Fruit fly (Drosophila melanogaster) whole organism, embryonic: Measurements from ENCODE around the gene CG7564.
A peak's percentile ranks its signal among the peaks of the same experiment; 100 is the strongest.

Experiments
- CG10267 ChIP-seq: fragments of 200-800 bp; sonication (Bioruptor generic); optimal IDR thresholded peaks from 2 replicates; lab custom pipeline; 2018; ENCODE audit warnings: missing biosample characterization, mild to moderate bottlenecking, missing genetic modification characterization, moderate library complexity
- CG11398 ChIP-seq: fragments of 200-800 bp; sonication (Bioruptor generic); optimal IDR thresholded peaks from 2 replicates; lab custom pipeline; 2016; ENCODE audit warnings: missing biosample characterization, missing genetic modification characterization
- CG12236 ChIP-seq: fragments of 200-800 bp; sonication (Bioruptor generic); optimal IDR thresholded peaks from 2 replicates; lab custom pipeline; 2016; ENCODE audit warnings: missing biosample characterization, missing genetic modification characterization
- CG12659 ChIP-seq: fragments of 200-800 bp; sonication (Bioruptor generic); optimal IDR thresholded peaks from 3 replicates; lab custom pipeline; 2017; ENCODE audit warnings: mild to moderate bottlenecking, missing biosample characterization, missing genetic modification reagents, missing genetic modification characterization
- CG12942 ChIP-seq: fragments of 200-800 bp; sonication (Bioruptor generic); optimal IDR thresholded peaks from 3 replicates; lab custom pipeline; 2016; ENCODE audit warnings: missing biosample characterization, missing genetic modification characterization
- CG13287 ChIP-seq: fragments of 200-800 bp; sonication (Bioruptor generic); IDR thresholded peaks from 2 replicates; pipeline ENCODE4 v1.3.6; 2022; ENCODE audit warnings: missing biosample characterization, missing genetic modification characterization; ENCODE audit not compliant: partially characterized antibody
- CG13775 ChIP-seq: fragments of 200-800 bp; sonication (Bioruptor generic); optimal IDR thresholded peaks from 3 replicates; lab custom pipeline; 2017; ENCODE audit warnings: missing biosample characterization, mild to moderate bottlenecking, missing genetic modification characterization
- CG14965 ChIP-seq: fragments of 200-800 bp; sonication (Bioruptor generic); optimal IDR thresholded peaks from 2 replicates; lab custom pipeline; 2016; ENCODE audit warnings: missing biosample characterization, missing genetic modification characterization, borderline replicate concordance
- CG17186 ChIP-seq: fragments of 200-800 bp; sonication (Bioruptor generic); optimal IDR thresholded peaks from 3 replicates; lab custom pipeline; 2017; ENCODE audit warnings: missing biosample characterization, missing genetic modification reagents, missing genetic modification characterization
- CG2199 ChIP-seq: fragments of 200-800 bp; sonication (Bioruptor generic); IDR thresholded peaks from 3 replicates; pipeline ENCODE4 v1.3.6; 2022; ENCODE audit warnings: missing biosample characterization, missing genetic modification characterization
- CG2678 ChIP-seq: fragments of 200-800 bp; sonication (Bioruptor generic); optimal IDR thresholded peaks from 3 replicates; lab custom pipeline; 2019; ENCODE audit warnings: missing biosample characterization, mild to moderate bottlenecking, missing genetic modification characterization, moderate library complexity
- CG2889 ChIP-seq: fragments of 200-800 bp; sonication (Bioruptor generic); IDR thresholded peaks from 3 replicates; pipeline ENCODE4 v1.3.6; 2022; ENCODE audit warnings: missing biosample characterization, missing genetic modification characterization
- CG32772 ChIP-seq: fragments of 200-800 bp; sonication (Bioruptor generic); IDR thresholded peaks from 2 replicates; pipeline ENCODE4 v1.3.6; 2022; ENCODE audit warnings: missing biosample characterization, missing genetic modification characterization
- CG33213 ChIP-seq: fragments of 200-800 bp; sonication (Bioruptor generic); optimal IDR thresholded peaks from 3 replicates; lab custom pipeline; 2016; ENCODE audit warnings: missing biosample characterization, missing genetic modification characterization
- CG4424 ChIP-seq: fragments of 200-800 bp; sonication (Bioruptor generic); optimal IDR thresholded peaks from 3 replicates; lab custom pipeline; 2016; ENCODE audit warnings: missing biosample characterization, missing genetic modification characterization
- CG6683 ChIP-seq: fragments of 200-800 bp; sonication (Bioruptor generic); optimal IDR thresholded peaks from 2 replicates; lab custom pipeline; 2017; ENCODE audit warnings: missing biosample characterization, mild to moderate bottlenecking, missing genetic modification characterization, missing genetic modification reagents
- CG6791 ChIP-seq: fragments of 200-800 bp; sonication (Bioruptor generic); IDR thresholded peaks from 3 replicates; pipeline ENCODE4 v1.3.6; 2022; ENCODE audit warnings: missing biosample characterization, missing genetic modification characterization; ENCODE audit not compliant: partially characterized antibody
- CG8478 ChIP-seq: fragments of >200 bp; optimal IDR thresholded peaks from 2 replicates; lab custom pipeline; 2018
- CrebB ChIP-seq: fragments of 200-800 bp; sonication (Bioruptor generic); optimal IDR thresholded peaks from 3 replicates; lab custom pipeline; 2018; ENCODE audit warnings: missing biosample characterization, mild to moderate bottlenecking, missing genetic modification characterization
- Dref ChIP-seq: fragments of 200-800 bp; sonication (Bioruptor generic); IDR thresholded peaks from 2 replicates; pipeline ENCODE4 v1.3.6; 2022; ENCODE audit warnings: missing biosample characterization, missing genetic modification characterization
- ERR ChIP-seq: fragments of 200-800 bp; sonication (Bioruptor generic); optimal IDR thresholded peaks from 2 replicates; lab custom pipeline; 2016; ENCODE audit warnings: missing biosample characterization, missing genetic modification characterization
- Hey ChIP-seq: fragments of 200-800 bp; sonication (Bioruptor generic); optimal IDR thresholded peaks from 3 replicates; lab custom pipeline; 2018; ENCODE audit warnings: missing biosample characterization, mild to moderate bottlenecking, missing genetic modification characterization
- Jarid2 ChIP-seq: fragments of 200-800 bp; sonication (Bioruptor generic); optimal IDR thresholded peaks from 3 replicates; lab custom pipeline; 2017; ENCODE audit warnings: mild to moderate bottlenecking, missing biosample characterization, missing genetic modification reagents, missing genetic modification characterization
- Mad ChIP-seq: fragments of 200-800 bp; sonication (Bioruptor generic); optimal IDR thresholded peaks from 2 replicates; lab custom pipeline; 2016; ENCODE audit warnings: missing biosample characterization, missing genetic modification characterization
- Mes4 ChIP-seq: fragments of 200-800 bp; sonication (Bioruptor generic); optimal IDR thresholded peaks from 2 replicates; lab custom pipeline; 2016; ENCODE audit warnings: missing biosample characterization, missing genetic modification characterization
- Nf-YB ChIP-seq: fragments of 200-800 bp; sonication (Bioruptor generic); optimal IDR thresholded peaks from 3 replicates; lab custom pipeline; 2019; ENCODE audit warnings: missing biosample characterization, mild to moderate bottlenecking, missing genetic modification characterization, moderate library complexity
- Poxn ChIP-seq: fragments of 200-800 bp; sonication (Bioruptor generic); IDR thresholded peaks from 2 replicates; pipeline ENCODE4 v1.3.6; 2022; ENCODE audit warnings: missing biosample characterization, missing genetic modification characterization
- Xrp1 ChIP-seq: fragments of 200-800 bp; sonication (Bioruptor generic); IDR thresholded peaks from 2 replicates; pipeline ENCODE4 v1.3.6; 2022; ENCODE audit warnings: missing biosample characterization, missing genetic modification characterization
- az2 ChIP-seq: fragments of 200-800 bp; sonication (Bioruptor generic); optimal IDR thresholded peaks from 3 replicates; lab custom pipeline; 2016; ENCODE audit warnings: missing biosample characterization, missing genetic modification characterization
- cas ChIP-seq: fragments of 200-800 bp; sonication (Bioruptor generic); IDR thresholded peaks from 2 replicates; pipeline ENCODE4 v1.3.6; 2022; ENCODE audit warnings: missing biosample characterization, missing genetic modification characterization
- cato ChIP-seq: fragments of 200-800 bp; sonication (Bioruptor generic); optimal IDR thresholded peaks from 2 replicates; lab custom pipeline; 2016; ENCODE audit warnings: missing biosample characterization, missing genetic modification characterization, borderline replicate concordance
- cg ChIP-seq: fragments of 200-800 bp; sonication (Bioruptor generic); optimal IDR thresholded peaks from 3 replicates; lab custom pipeline; 2019; ENCODE audit warnings: missing biosample characterization, mild to moderate bottlenecking, missing genetic modification characterization, moderate library complexity
- chm ChIP-seq: fragments of 200-800 bp; sonication (Bioruptor generic); IDR thresholded peaks from 2 replicates; pipeline ENCODE4 v1.3.6; 2022; ENCODE audit warnings: missing biosample characterization, missing genetic modification characterization
- cwo ChIP-seq: fragments of 200-800 bp; sonication (Bioruptor generic); optimal IDR thresholded peaks from 3 replicates; lab custom pipeline; 2017; ENCODE audit warnings: missing biosample characterization, missing genetic modification characterization, mild to moderate bottlenecking, moderate library complexity, missing genetic modification reagents
- da ChIP-seq: fragments of 200-800 bp; sonication (Bioruptor generic); optimal IDR thresholded peaks from 2 replicates; lab custom pipeline; 2016; ENCODE audit warnings: missing biosample characterization, missing genetic modification characterization
- gce ChIP-seq: fragments of 200-800 bp; sonication (Bioruptor generic); IDR thresholded peaks from 3 replicates; pipeline ENCODE4 v1.3.6; 2022; ENCODE audit warnings: missing biosample characterization, missing genetic modification characterization
- gcm ChIP-seq: fragments of 200-800 bp; sonication (Bioruptor generic); optimal IDR thresholded peaks from 2 replicates; lab custom pipeline; 2019; ENCODE audit warnings: missing biosample characterization, mild to moderate bottlenecking, missing genetic modification characterization, moderate library complexity
- gcm2 ChIP-seq: fragments of 200-800 bp; sonication (Bioruptor generic); optimal IDR thresholded peaks from 2 replicates; lab custom pipeline; 2016; ENCODE audit warnings: missing biosample characterization, missing genetic modification characterization
- gfzf ChIP-seq: fragments of 200-800 bp; sonication (Bioruptor generic); optimal IDR thresholded peaks from 2 replicates; lab custom pipeline; 2016; ENCODE audit warnings: missing biosample characterization, mild to moderate bottlenecking, missing genetic modification characterization, moderate library complexity
- gro ChIP-seq: fragments of 200-800 bp; sonication (Bioruptor generic); optimal IDR thresholded peaks from 2 replicates; lab custom pipeline; 2016; ENCODE audit warnings: missing biosample characterization, missing genetic modification characterization
- gsb-n ChIP-seq: fragments of 200-800 bp; sonication (Bioruptor generic); optimal IDR thresholded peaks from 3 replicates; lab custom pipeline; 2018; ENCODE audit warnings: missing biosample characterization, mild to moderate bottlenecking, missing genetic modification characterization
- lilli ChIP-seq: fragments of 200-800 bp; sonication (Bioruptor generic); optimal IDR thresholded peaks from 3 replicates; lab custom pipeline; 2016; ENCODE audit warnings: missing biosample characterization, missing genetic modification characterization
- pho ChIP-seq: fragments of 200-800 bp; sonication (Bioruptor generic); optimal IDR thresholded peaks from 2 replicates; lab custom pipeline; 2016; ENCODE audit warnings: missing biosample characterization, missing genetic modification characterization
- stc ChIP-seq: fragments of 200-800 bp; sonication (Bioruptor generic); IDR thresholded peaks from 2 replicates; pipeline ENCODE4 v1.3.6; 2022; ENCODE audit warnings: missing biosample characterization, missing genetic modification characterization
- tap ChIP-seq: fragments of 200-800 bp; optimal IDR thresholded peaks from 3 replicates; lab custom pipeline; 2019; ENCODE audit warnings: missing biosample characterization, mild to moderate bottlenecking, missing genetic modification characterization, moderate library complexity
- tll ChIP-seq, 2 experiments: fragments of 200-800 bp in 1 of 2; fragments of >200 bp in 1 of 2; sonication (Bioruptor generic) in 1 of 2; optimal IDR thresholded peaks; 2 replicates each; lab custom pipeline; 2017 to 2019; ENCODE audit warnings: missing biosample characterization in 2 of 2, missing genetic modification characterization in 2 of 2, mild to moderate bottlenecking in 1 of 2, moderate library complexity in 1 of 2
- trh ChIP-seq: fragments of 200-800 bp; sonication (Bioruptor generic); optimal IDR thresholded peaks from 2 replicates; lab custom pipeline; 2016; ENCODE audit warnings: missing biosample characterization, missing genetic modification characterization
- wek ChIP-seq: fragments of 200-800 bp; sonication (Bioruptor generic); optimal IDR thresholded peaks from 3 replicates; lab custom pipeline; 2018; ENCODE audit warnings: missing biosample characterization, mild to moderate bottlenecking, missing genetic modification characterization, moderate library complexity
- wor ChIP-seq: fragments of 200-800 bp; sonication (Bioruptor generic); IDR thresholded peaks from 2 replicates; pipeline ENCODE4 v1.3.6; 2022; ENCODE audit warnings: missing biosample characterization, missing genetic modification characterization
- zen2 ChIP-seq: fragments of 200-800 bp; sonication (Bioruptor generic); IDR thresholded peaks from 3 replicates; pipeline ENCODE4 v1.3.6; 2022; ENCODE audit warnings: missing biosample characterization, missing genetic modification characterization; ENCODE audit not compliant: partially characterized antibody

The CG7564 gene

dm6 chr3L:17513893-17514616, at the start of gene CG7564, which contains the start of gene U4-U6-60K (continued):
- peak; percentile 55 for TF ChIP-seq CG4424 (GFP tag; lab: Kevin White, UChicago)
- no peak for TF ChIP-seq tap (tag; lab: Kevin White, UChicago)
- TF ChIP-seq CG2678 (tag; lab: Kevin White, UChicago) = peak; percentile 63
- TF ChIP-seq gro (GFP tag; lab: Kevin White, UChicago) = no peak
- TF ChIP-seq Xrp1 (GFP tag; lab: Robert Waterston, UW) = peak; percentile 38
- peak; percentile 43 for TF ChIP-seq az2 (GFP tag; lab: Kevin White, UChicago)
- no peak for TF ChIP-seq cwo
- TF ChIP-seq wek (GFP tag; lab: Kevin White, UChicago) = no peak
- TF ChIP-seq gfzf (GFP tag; lab: Kevin White, UChicago) = peak; percentile 4
- TF ChIP-seq Hey (tag; lab: Kevin White, UChicago) = no peak
- TF ChIP-seq gcm (GFP tag; lab: Kevin White, UChicago) = no peak
- peak; percentile 17 for TF ChIP-seq Jarid2 (GFP tag; lab: Kevin White, UChicago)
- peak; percentile 27 for TF ChIP-seq CG33213 (GFP tag; lab: Kevin White, UChicago)
- TF ChIP-seq CG12659 = peak; percentile 82
- no peak for TF ChIP-seq CG14965 (GFP tag; lab: Kevin White, UChicago)
- no peak for TF ChIP-seq gcm2 (GFP tag; lab: Kevin White, UChicago)
- no peak for TF ChIP-seq Mes4 (GFP tag; lab: Kevin White, UChicago)
- peak; percentile 38; the same call in 1 of the 2 replicates for TF ChIP-seq Dref (GFP tag; lab: Robert Waterston, UW)
- no peak for TF ChIP-seq da
- TF ChIP-seq cg (GFP tag; lab: Kevin White, UChicago) = no peak
- peak; percentile 61 for TF ChIP-seq CG12942 (GFP tag; lab: Kevin White, UChicago)
- TF ChIP-seq stc (GFP tag; lab: Robert Waterston, UW) = no peak
- TF ChIP-seq Mad (GFP tag; lab: Kevin White, UChicago) = peak; percentile 52
- TF ChIP-seq CG2889 (GFP tag; lab: Robert Waterston, UW) = no peak
- TF ChIP-seq CG13775 (GFP tag; lab: Kevin White, UChicago) = peak; percentile 82
- TF ChIP-seq CG32772 (GFP tag; lab: Robert Waterston, UW) = no peak
- no peak for TF ChIP-seq gce (GFP tag; lab: Robert Waterston, UW)
- TF ChIP-seq CG10267 (tag; lab: Kevin White, UChicago) = peak; percentile 98
- no peak for TF ChIP-seq Poxn
- peak; percentile 63 for TF ChIP-seq lilli (GFP tag; lab: Kevin White, UChicago)
- TF ChIP-seq zen2 = peak; percentile 83
- TF ChIP-seq chm (GFP tag; lab: Robert Waterston, UW) = no peak
- no peak for TF ChIP-seq CG2199 (GFP tag; lab: Robert Waterston, UW)
- peak; percentile 64 for TF ChIP-seq cato (GFP tag; lab: Kevin White, UChicago)
- peak; percentile 31 for TF ChIP-seq Nf-YB
- TF ChIP-seq pho = peak; percentile 60
- TF ChIP-seq CG6791 = peak; percentile 97
- no peak for TF ChIP-seq CrebB (tag; lab: Kevin White, UChicago)
- TF ChIP-seq wor (GFP tag; lab: Robert Waterston, UW) = no peak
- no peak for TF ChIP-seq CG12236 (GFP tag; lab: Kevin White, UChicago)
- peak; percentile 16 for TF ChIP-seq ERR (GFP tag; lab: Kevin White, UChicago)
- peak; percentile 37 for TF ChIP-seq CG17186 (GFP tag; lab: Kevin White, UChicago)
- peak; percentile 89 for TF ChIP-seq CG13287 (GFP tag; lab: Robert Waterston, UW)
- TF ChIP-seq cas (GFP tag; lab: Robert Waterston, UW) = no peak
- no peak for TF ChIP-seq CG8478
- peak; percentile 37 for TF ChIP-seq CG6683
- no peak for TF ChIP-seq gsb-n (tag; lab: Kevin White, UChicago)
- TF ChIP-seq tll (GFP tag; optimal IDR thresholded peaks at IDR 0.05; lab: Kevin White, UChicago) = peak in 1 of 2 experiments; percentile 71
- TF ChIP-seq trh (GFP tag; lab: Kevin White, UChicago) = peak; percentile 46
- no peak for TF ChIP-seq CG11398 (GFP tag; lab: Kevin White, UChicago)
